Fruit fly (Drosophila melanogaster) whole organism, embryonic: ENCODE results near the gene Argl.

Source experiments
- ATbp ChIP-seq: fragments of 200-800 bp; sonication (Bioruptor generic); optimal IDR thresholded peaks from 2 replicates; lab custom pipeline; 2017; ENCODE audit warnings: missing biosample characterization, mild to moderate bottlenecking, missing genetic modification characterization, missing genetic modification reagents
- CG10979 ChIP-seq: fragments of 200-800 bp; sonication (Bioruptor generic); optimal IDR thresholded peaks from 2 replicates; lab custom pipeline; 2018; ENCODE audit warnings: missing biosample characterization, mild to moderate bottlenecking, missing genetic modification characterization, moderate library complexity
- CG11504 ChIP-seq: fragments of 200-800 bp; sonication (Bioruptor generic); optimal IDR thresholded peaks from 3 replicates; lab custom pipeline; 2019; ENCODE audit warnings: missing biosample characterization, mild to moderate bottlenecking, missing genetic modification characterization, moderate library complexity
- CG12391 ChIP-seq: fragments of 200-800 bp; sonication (Bioruptor generic); optimal IDR thresholded peaks from 3 replicates; lab custom pipeline; 2018; ENCODE audit warnings: missing biosample characterization, mild to moderate bottlenecking, missing genetic modification characterization, moderate library complexity
- CG13624 ChIP-seq: fragments of 200-800 bp; sonication (Bioruptor generic); optimal IDR thresholded peaks from 2 replicates; lab custom pipeline; 2016; ENCODE audit warnings: missing biosample characterization, missing genetic modification characterization
- CG16813 ChIP-seq: fragments of 200-800 bp; sonication (Bioruptor generic); IDR thresholded peaks from 3 replicates; pipeline ENCODE4 v1.3.6; 2022; ENCODE audit warnings: missing biosample characterization, missing genetic modification characterization; ENCODE audit not compliant: partially characterized antibody
- CG17186 ChIP-seq: fragments of 200-800 bp; sonication (Bioruptor generic); optimal IDR thresholded peaks from 3 replicates; lab custom pipeline; 2017; ENCODE audit warnings: missing biosample characterization, missing genetic modification reagents, missing genetic modification characterization
- CG2120 ChIP-seq: fragments of 200-800 bp; sonication (Bioruptor generic); optimal IDR thresholded peaks from 3 replicates; lab custom pipeline; 2016; ENCODE audit warnings: missing biosample characterization, missing genetic modification characterization
- CG2678 ChIP-seq: fragments of 200-800 bp; sonication (Bioruptor generic); optimal IDR thresholded peaks from 3 replicates; lab custom pipeline; 2019; ENCODE audit warnings: missing biosample characterization, mild to moderate bottlenecking, missing genetic modification characterization, moderate library complexity
- CG31388 ChIP-seq: fragments of 200-800 bp; sonication (Bioruptor generic); optimal IDR thresholded peaks from 2 replicates; lab custom pipeline; 2016; ENCODE audit warnings: missing biosample characterization, missing genetic modification characterization
- CG31441 ChIP-seq: fragments of 200-800 bp; sonication (Bioruptor generic); IDR thresholded peaks from 2 replicates; pipeline ENCODE4 v1.3.6; 2022; ENCODE audit warnings: missing biosample characterization, missing genetic modification characterization
- CG3407 ChIP-seq: fragments of 200-800 bp; sonication (Bioruptor generic); optimal IDR thresholded peaks from 2 replicates; lab custom pipeline; 2018; ENCODE audit warnings: missing biosample characterization, mild to moderate bottlenecking, missing genetic modification characterization
- CG34422 ChIP-seq: fragments of 200-800 bp; sonication (Bioruptor generic); IDR thresholded peaks from 3 replicates; pipeline ENCODE4 v1.3.6; 2022; ENCODE audit warnings: missing biosample characterization, missing genetic modification characterization
- CG4404 ChIP-seq: fragments of 200-800 bp; sonication (Bioruptor generic); IDR thresholded peaks from 2 replicates; pipeline ENCODE4 v1.3.6; 2022; ENCODE audit warnings: missing biosample characterization, missing genetic modification characterization
- CG6813 ChIP-seq: fragments of 200-800 bp; sonication (Bioruptor generic); optimal IDR thresholded peaks from 2 replicates; lab custom pipeline; 2017; ENCODE audit warnings: missing biosample characterization, missing genetic modification characterization, mild to moderate bottlenecking, moderate library complexity, missing genetic modification reagents
- CG7745 ChIP-seq: fragments of 200-800 bp; sonication (Bioruptor generic); optimal IDR thresholded peaks from 2 replicates; lab custom pipeline; 2018; ENCODE audit warnings: missing biosample characterization, mild to moderate bottlenecking, missing genetic modification characterization, moderate library complexity
- CG7839 ChIP-seq: fragments of 200-800 bp; sonication (Bioruptor generic); optimal IDR thresholded peaks from 3 replicates; lab custom pipeline; 2018; ENCODE audit warnings: missing biosample characterization, mild to moderate bottlenecking, missing genetic modification characterization, moderate library complexity
- CG9727 ChIP-seq: fragments of 200-800 bp; sonication (Bioruptor generic); optimal IDR thresholded peaks from 3 replicates; lab custom pipeline; 2017; ENCODE audit warnings: missing biosample characterization, mild to moderate bottlenecking, missing genetic modification characterization
- Ets97D ChIP-seq: fragments of 200-800 bp; sonication (Bioruptor generic); optimal IDR thresholded peaks from 3 replicates; lab custom pipeline; 2016; ENCODE audit warnings: missing biosample characterization, missing genetic modification characterization
- Gsc ChIP-seq: fragments of 200-800 bp; sonication (Bioruptor generic); IDR thresholded peaks from 2 replicates; pipeline ENCODE4 v1.3.6; 2022; ENCODE audit warnings: missing biosample characterization, missing genetic modification characterization
- H15 ChIP-seq: fragments of 200-800 bp; sonication (Bioruptor generic); IDR thresholded peaks from 3 replicates; pipeline ENCODE4 v1.3.6; 2022; ENCODE audit warnings: missing biosample characterization, missing genetic modification characterization
- Hmr ChIP-seq: fragments of 200-800 bp; sonication (Bioruptor generic); optimal IDR thresholded peaks from 3 replicates; lab custom pipeline; 2017; ENCODE audit warnings: mild to moderate bottlenecking, missing biosample characterization, missing genetic modification reagents, missing genetic modification characterization
- Hmx ChIP-seq: fragments of 200-800 bp; sonication (Bioruptor generic); optimal IDR thresholded peaks from 2 replicates; lab custom pipeline; 2016; ENCODE audit warnings: missing biosample characterization, missing genetic modification characterization
- MBD-R2 ChIP-seq: fragments of 200-800 bp; sonication (Bioruptor generic); IDR thresholded peaks from 2 replicates; pipeline ENCODE4 v1.3.6; 2022; ENCODE audit warnings: missing biosample characterization, missing genetic modification characterization
- Max ChIP-seq: fragments of 200-800 bp; sonication (Bioruptor generic); optimal IDR thresholded peaks from 2 replicates; lab custom pipeline; 2016; ENCODE audit warnings: missing biosample characterization, mild to moderate bottlenecking, missing genetic modification characterization
- Mes4 ChIP-seq: fragments of 200-800 bp; sonication (Bioruptor generic); optimal IDR thresholded peaks from 2 replicates; lab custom pipeline; 2016; ENCODE audit warnings: missing biosample characterization, missing genetic modification characterization
- Myb ChIP-seq: fragments of 200-800 bp; sonication (Bioruptor generic); optimal IDR thresholded peaks from 2 replicates; lab custom pipeline; 2016; ENCODE audit warnings: missing biosample characterization, missing genetic modification characterization
- NC2α ChIP-seq: fragments of 200-800 bp; sonication (Bioruptor generic); optimal IDR thresholded peaks from 2 replicates; lab custom pipeline; 2016; ENCODE audit warnings: missing biosample characterization, missing genetic modification characterization
- NFAT ChIP-seq: fragments of 200-800 bp; sonication (Bioruptor generic); IDR thresholded peaks from 2 replicates; pipeline ENCODE4 v1.3.6; 2022; ENCODE audit warnings: missing biosample characterization, missing genetic modification characterization
- NfI ChIP-seq: fragments of 200-800 bp; sonication (Bioruptor generic); optimal IDR thresholded peaks from 3 replicates; lab custom pipeline; 2018; ENCODE audit warnings: missing biosample characterization, mild to moderate bottlenecking, missing genetic modification characterization, moderate library complexity
- Oaz ChIP-seq: fragments of 200-800 bp; sonication (Bioruptor generic); IDR thresholded peaks from 2 replicates; pipeline ENCODE4 v1.3.6; 2022; ENCODE audit warnings: missing biosample characterization, missing genetic modification characterization
- Scr ChIP-seq: fragments of 200-800 bp; sonication (Bioruptor generic); IDR thresholded peaks from 2 replicates; pipeline ENCODE4 v1.3.6; 2022; ENCODE audit warnings: missing biosample characterization, missing genetic modification characterization; ENCODE audit not compliant: partially characterized antibody
- Six4 ChIP-seq: fragments of 200-800 bp; sonication (Bioruptor generic); optimal IDR thresholded peaks from 2 replicates; lab custom pipeline; 2016; ENCODE audit warnings: missing biosample characterization, missing genetic modification characterization
- Stat92E ChIP-seq, 3 experiments: fragments of >200 bp in 2 of 3; fragments of 200-800 bp in 1 of 3; sonication (Bioruptor generic) in 1 of 3; optimal IDR thresholded peaks; 2 replicates each; lab custom pipeline; 2017 to 2019; ENCODE audit warnings: missing biosample characterization in 3 of 3, missing genetic modification characterization in 3 of 3, mild to moderate bottlenecking in 1 of 3, moderate library complexity in 1 of 3
- ap ChIP-seq: fragments of 200-800 bp; sonication (Bioruptor generic); IDR thresholded peaks from 2 replicates; pipeline ENCODE4 v1.3.6; 2022; ENCODE audit warnings: missing biosample characterization, missing genetic modification characterization
- cato ChIP-seq: fragments of 200-800 bp; sonication (Bioruptor generic); optimal IDR thresholded peaks from 2 replicates; lab custom pipeline; 2016; ENCODE audit warnings: missing biosample characterization, missing genetic modification characterization, borderline replicate concordance
- disco-r ChIP-seq: fragments of 200-800 bp; sonication (Bioruptor generic); optimal IDR thresholded peaks from 2 replicates; lab custom pipeline; 2016; ENCODE audit warnings: missing biosample characterization, missing genetic modification characterization
- esg ChIP-seq: fragments of 200-800 bp; sonication (Bioruptor generic); conservative IDR thresholded peaks from 2 replicates; pipeline ENCODE4 v1.3.6; 2022; ENCODE audit warnings: missing biosample characterization, missing genetic modification characterization
- gfzf ChIP-seq: fragments of 200-800 bp; sonication (Bioruptor generic); optimal IDR thresholded peaks from 2 replicates; lab custom pipeline; 2016; ENCODE audit warnings: missing biosample characterization, mild to moderate bottlenecking, missing genetic modification characterization, moderate library complexity
- gt ChIP-seq: fragments of 200-800 bp; sonication (Bioruptor generic); IDR thresholded peaks from 2 replicates; pipeline ENCODE4 v1.3.6; 2022; ENCODE audit warnings: missing biosample characterization, missing genetic modification characterization
- insv ChIP-seq, 2 experiments: fragments of 200-800 bp; sonication (Bioruptor generic); optimal IDR thresholded peaks; 3 replicates each; lab custom pipeline; 2016 to 2018; ENCODE audit warnings: missing biosample characterization in 2 of 2, missing genetic modification characterization in 2 of 2
- knrl ChIP-seq: fragments of 200-800 bp; sonication (Bioruptor generic); IDR thresholded peaks from 3 replicates; pipeline ENCODE4 v1.3.6; 2022; ENCODE audit warnings: missing biosample characterization, missing genetic modification characterization; ENCODE audit not compliant: partially characterized antibody
- nerfin-2 ChIP-seq: fragments of 200-800 bp; sonication (Bioruptor generic); IDR thresholded peaks from 2 replicates; pipeline ENCODE4 v1.3.6; 2022; ENCODE audit warnings: missing biosample characterization, missing genetic modification characterization; ENCODE audit not compliant: partially characterized antibody
- prd ChIP-seq, 3 experiments: fragments of >200 bp in 2 of 3; fragments of 200-800 bp in 1 of 3; sonication (Bioruptor generic) in 1 of 3; optimal IDR thresholded peaks in 2 of 3; IDR thresholded peaks in 1 of 3; 2 replicates in 2 of 3; 3 replicates in 1 of 3; pipeline versions ENCODE4 v1.3.6 to Lab custom; 2017 to 2022; ENCODE audit warnings: missing biosample characterization in 1 of 3, missing genetic modification characterization in 1 of 3
- ranshi ChIP-seq: fragments of 200-800 bp; sonication (Bioruptor generic); IDR thresholded peaks from 2 replicates; pipeline ENCODE4 v1.3.6; 2022; ENCODE audit warnings: missing biosample characterization, missing genetic modification characterization
- stwl ChIP-seq: fragments of 200-800 bp; sonication (Bioruptor generic); optimal IDR thresholded peaks from 3 replicates; lab custom pipeline; 2018; ENCODE audit warnings: missing biosample characterization, mild to moderate bottlenecking, missing genetic modification characterization, moderate library complexity
- unpg ChIP-seq: fragments of 200-800 bp; sonication (Bioruptor generic); optimal IDR thresholded peaks from 3 replicates; lab custom pipeline; 2018; ENCODE audit warnings: missing biosample characterization, mild to moderate bottlenecking, missing genetic modification characterization, moderate library complexity
- vnd ChIP-seq: fragments of 200-800 bp; sonication (Bioruptor generic); IDR thresholded peaks from 3 replicates; pipeline ENCODE4 v1.3.6; 2022; ENCODE audit warnings: missing biosample characterization, missing genetic modification characterization; ENCODE audit not compliant: partially characterized antibody
- vvl ChIP-seq: fragments of 200-800 bp; sonication (Bioruptor generic); IDR thresholded peaks from 2 replicates; pipeline ENCODE4 v1.3.6; 2022; ENCODE audit warnings: missing biosample characterization, missing genetic modification characterization
- wor ChIP-seq: fragments of 200-800 bp; sonication (Bioruptor generic); IDR thresholded peaks from 2 replicates; pipeline ENCODE4 v1.3.6; 2022; ENCODE audit warnings: missing biosample characterization, missing genetic modification characterization

The Argl gene

dm6 chr2L:8920294-8920693, 21.6 kb downstream of the Argl start (continued):
- TF ChIP-seq CG31388 (no peak), wor (GFP tag; lab: Robert Waterston, UW) (no peak), CG6813 (GFP tag; lab: Kevin White, UChicago) (no peak), NfI (no peak), stwl (tag; lab: Kevin White, UChicago) (no peak), Oaz (GFP tag; lab: Robert Waterston, UW) (no peak), Hmx (GFP tag; lab: Kevin White, UChicago) (no peak), Max (no peak), prd (optimal IDR thresholded peaks at IDR 0.05; lab: Kevin White, UChicago) (no peak), prd (GFP tag; IDR thresholded peaks at IDR 0.05; lab: Robert Waterston, UW) (peak; percentile 24; the same call in 1 of the 3 replicates), knrl (GFP tag; lab: Robert Waterston, UW) (no peak), Stat92E (GFP tag; optimal IDR thresholded peaks at IDR 0.05; lab: Kevin White, UChicago) (no peak), CG11504 (tag; lab: Kevin White, UChicago) (no peak), unpg (peak; percentile 45), Six4 (GFP tag; lab: Kevin White, UChicago) (no peak), cato (GFP tag; lab: Kevin White, UChicago) (no peak), CG17186 (GFP tag; lab: Kevin White, UChicago) (no peak), CG13624 (no peak), MBD-R2 (no peak), Ets97D (GFP tag; lab: Kevin White, UChicago) (no peak), insv (GFP tag; optimal IDR thresholded peaks at IDR 0.05; lab: Kevin White, UChicago) (no peak), Gsc (GFP tag; lab: Robert Waterston, UW) (no peak), CG2678 (tag; lab: Kevin White, UChicago) (no peak), esg (no peak), CG31441 (peak; percentile 52; the same call in 1 of the 2 replicates), NFAT (GFP tag; lab: Robert Waterston, UW) (no peak), ranshi (GFP tag; lab: Robert Waterston, UW) (0 out of 2 replicates have a peak, but pooled peaks have one; percentile 9), ap (GFP tag; lab: Robert Waterston, UW) (no peak), CG7839 (tag; lab: Kevin White, UChicago) (peak; percentile 28), Scr (GFP tag; lab: Robert Waterston, UW) (no peak), CG12391 (tag; lab: Kevin White, UChicago) (peak; percentile 32), Mes4 (GFP tag; lab: Kevin White, UChicago) (no peak), Hmr (GFP tag; lab: Kevin White, UChicago) (no peak), Myb (GFP tag; lab: Kevin White, UChicago) (no peak), CG2120 (GFP tag; lab: Kevin White, UChicago) (no peak), NC2α (no peak), vvl (0 out of 2 replicates have a peak, but pooled peaks have one; percentile 37), gfzf (GFP tag; lab: Kevin White, UChicago) (no peak), vnd (GFP tag; lab: Robert Waterston, UW) (no peak), CG10979 (tag; lab: Kevin White, UChicago) (peak; percentile 38), nerfin-2 (GFP tag; lab: Robert Waterston, UW) (no peak), H15 (no peak), CG4404 (GFP tag; lab: Robert Waterston, UW) (no peak), CG3407 (GFP tag; lab: Kevin White, UChicago) (no peak), ATbp (peak; percentile 13), disco-r (no peak), CG9727 (GFP tag; lab: Kevin White, UChicago) (no peak), gt (GFP tag; lab: Robert Waterston, UW) (no peak), CG7745 (tag; lab: Kevin White, UChicago) (no peak), CG16813 (no peak), CG34422 (GFP tag; lab: Robert Waterston, UW) (no peak)
